Worm (Caenorhabditis elegans) whole organism, L2 larva: Measurements from ENCODE around the gene ZK617.26.

Experiments used
- F13H6.1 ChIP-seq: sonication (generic microtip); optimal IDR thresholded peaks from 2 replicates; lab custom pipeline; 2016; ENCODE audit warnings: missing genetic modification characterization, missing compliant biosample characterization
- ama-1 ChIP-seq: fragments of 150-350 bp; optimal IDR thresholded peaks from 2 replicates; lab custom pipeline; 2018; ENCODE audit warnings: inconsistent platforms
- blmp-1 ChIP-seq: sonication (generic microtip); optimal IDR thresholded peaks from 2 replicates; lab custom pipeline; 2017; ENCODE audit warnings: missing genetic modification characterization, mild to moderate bottlenecking, missing compliant biosample characterization, antibody characterized with exemption, moderate library complexity; ENCODE audit not compliant: insufficient read depth
- lsy-2 ChIP-seq, 2 experiments: fragments of 150-350 bp in 1 of 2; sonication (generic microtip) in 1 of 2; optimal IDR thresholded peaks; 2 replicates each; lab custom pipeline; 2014 to 2017; ENCODE audit warnings: missing biosample characterization in 2 of 2, missing genetic modification characterization in 2 of 2
- nhr-11 ChIP-seq: fragments of 150-350 bp; optimal IDR thresholded peaks from 2 replicates; lab custom pipeline; 2014; ENCODE audit warnings: missing biosample characterization, missing genetic modification characterization
- nhr-12 ChIP-seq: fragments of 150-350 bp; optimal IDR thresholded peaks from 2 replicates; lab custom pipeline; 2014; ENCODE audit warnings: missing biosample characterization, missing genetic modification characterization
- nhr-23 ChIP-seq: fragments of 150-350 bp; optimal IDR thresholded peaks from 2 replicates; lab custom pipeline; 2014; ENCODE audit warnings: missing biosample characterization, missing genetic modification reagents, missing genetic modification characterization
- nhr-77 ChIP-seq: fragments of 150-350 bp; optimal IDR thresholded peaks from 2 replicates; lab custom pipeline; 2014; ENCODE audit warnings: missing biosample characterization, missing genetic modification characterization
- unc-62 ChIP-seq: fragments of 150-350 bp; optimal IDR thresholded peaks from 2 replicates; lab custom pipeline; 2014; ENCODE audit warnings: missing biosample characterization, missing genetic modification reagents, missing genetic modification characterization
- zag-1 ChIP-seq: fragments of 150-350 bp; optimal IDR thresholded peaks from 2 replicates; lab custom pipeline; 2014; ENCODE audit warnings: missing biosample characterization, missing genetic modification characterization

ce11 chrIV:12046524-12047203 is 35.9 kb upstream of the ZK617.26 start, which contains the start of gene T12G3.2:
- TF ChIP-seq nhr-77 (tag; lab: Kevin White, UChicago) (no peak), blmp-1 (tag; lab: Kevin White, UChicago) (no peak), unc-62 (GFP tag; lab: Kevin White, UChicago) (no peak), ama-1 (lab: Kevin White, UChicago) (no peak), nhr-23 (tag; lab: Kevin White, UChicago) (no peak), nhr-12 (no peak), lsy-2 (tag; optimal IDR thresholded peaks at IDR 0.05; lab: Kevin White, UChicago) (peak in 1 of 2 experiments; percentile 16), zag-1 (no peak), F13H6.1 (tag; lab: Kevin White, UChicago) (peak; percentile 23), nhr-11 (tag; lab: Kevin White, UChicago) (no peak)
